Fruit fly (Drosophila melanogaster) whole organism, embryonic: ENCODE measurements around the gene CG2182.

Source experiments
- Adf1 ChIP-seq: fragments of 200-800 bp; sonication (Bioruptor generic); IDR thresholded peaks from 2 replicates; pipeline ENCODE4 v1.3.6; 2022; ENCODE audit warnings: missing biosample characterization, missing genetic modification characterization
- B-H2 ChIP-seq: fragments of 200-800 bp; sonication (Bioruptor generic); optimal IDR thresholded peaks from 2 replicates; lab custom pipeline; 2018; ENCODE audit warnings: missing biosample characterization, mild to moderate bottlenecking, missing genetic modification characterization
- CG10543 ChIP-seq: fragments of 200-800 bp; sonication (Bioruptor generic); optimal IDR thresholded peaks from 3 replicates; lab custom pipeline; 2017; ENCODE audit warnings: missing biosample characterization, mild to moderate bottlenecking, missing genetic modification characterization, moderate library complexity
- CG11093 ChIP-seq: fragments of 200-800 bp; sonication (Bioruptor generic); IDR thresholded peaks from 3 replicates; pipeline ENCODE4 v1.3.6; 2022; ENCODE audit warnings: missing biosample characterization, missing genetic modification characterization
- CG12236 ChIP-seq: fragments of 200-800 bp; sonication (Bioruptor generic); optimal IDR thresholded peaks from 2 replicates; lab custom pipeline; 2016; ENCODE audit warnings: missing biosample characterization, missing genetic modification characterization
- CG12391 ChIP-seq: fragments of 200-800 bp; sonication (Bioruptor generic); optimal IDR thresholded peaks from 3 replicates; lab custom pipeline; 2018; ENCODE audit warnings: missing biosample characterization, mild to moderate bottlenecking, missing genetic modification characterization, moderate library complexity
- CG16813 ChIP-seq: fragments of 200-800 bp; sonication (Bioruptor generic); IDR thresholded peaks from 3 replicates; pipeline ENCODE4 v1.3.6; 2022; ENCODE audit warnings: missing biosample characterization, missing genetic modification characterization; ENCODE audit not compliant: partially characterized antibody
- CG17186 ChIP-seq: fragments of 200-800 bp; sonication (Bioruptor generic); optimal IDR thresholded peaks from 3 replicates; lab custom pipeline; 2017; ENCODE audit warnings: missing biosample characterization, missing genetic modification reagents, missing genetic modification characterization
- CG18599 ChIP-seq: fragments of 200-800 bp; sonication (Bioruptor generic); optimal IDR thresholded peaks from 3 replicates; lab custom pipeline; 2017; ENCODE audit warnings: missing biosample characterization, missing genetic modification characterization, mild to moderate bottlenecking, moderate library complexity, missing genetic modification reagents
- CG18764 ChIP-seq: fragments of 200-800 bp; sonication (Bioruptor generic); optimal IDR thresholded peaks from 3 replicates; lab custom pipeline; 2016; ENCODE audit warnings: missing biosample characterization, missing genetic modification characterization
- CG3163 ChIP-seq: fragments of 200-800 bp; sonication (Bioruptor generic); optimal IDR thresholded peaks from 3 replicates; lab custom pipeline; 2016; ENCODE audit warnings: missing biosample characterization, missing genetic modification characterization
- CG34422 ChIP-seq: fragments of 200-800 bp; sonication (Bioruptor generic); IDR thresholded peaks from 3 replicates; pipeline ENCODE4 v1.3.6; 2022; ENCODE audit warnings: missing biosample characterization, missing genetic modification characterization
- CG3838 ChIP-seq: fragments of 200-800 bp; sonication (Bioruptor generic); optimal IDR thresholded peaks from 3 replicates; lab custom pipeline; 2016; ENCODE audit warnings: missing biosample characterization, missing genetic modification characterization
- CG4282 ChIP-seq: fragments of 200-800 bp; sonication (Bioruptor generic); optimal IDR thresholded peaks from 2 replicates; lab custom pipeline; 2016; ENCODE audit warnings: missing biosample characterization, missing genetic modification characterization
- CG4854 ChIP-seq: fragments of 200-800 bp; sonication (Bioruptor generic); optimal IDR thresholded peaks from 2 replicates; lab custom pipeline; 2016; ENCODE audit warnings: missing biosample characterization, missing genetic modification characterization, inconsistent platforms
- CG6272 ChIP-seq: fragments of 200-800 bp; sonication (Bioruptor generic); IDR thresholded peaks from 2 replicates; pipeline ENCODE4 v1.3.6; 2022; ENCODE audit warnings: missing biosample characterization, missing genetic modification characterization
- CG8281 ChIP-seq: fragments of 200-800 bp; sonication (Bioruptor generic); optimal IDR thresholded peaks from 2 replicates; lab custom pipeline; 2018; ENCODE audit warnings: missing biosample characterization, mild to moderate bottlenecking, missing genetic modification characterization, moderate library complexity
- CG9437 ChIP-seq: fragments of 200-800 bp; sonication (Bioruptor generic); optimal IDR thresholded peaks from 2 replicates; lab custom pipeline; 2018; ENCODE audit warnings: missing biosample characterization, mild to moderate bottlenecking, missing genetic modification characterization
- CG9727 ChIP-seq: fragments of 200-800 bp; sonication (Bioruptor generic); optimal IDR thresholded peaks from 3 replicates; lab custom pipeline; 2017; ENCODE audit warnings: missing biosample characterization, mild to moderate bottlenecking, missing genetic modification characterization
- CG9797 ChIP-seq: fragments of 200-800 bp; sonication (Bioruptor generic); optimal IDR thresholded peaks from 3 replicates; lab custom pipeline; 2018; ENCODE audit warnings: missing biosample characterization, mild to moderate bottlenecking, missing genetic modification characterization
- Doc2 ChIP-seq: fragments of 200-800 bp; sonication (Bioruptor generic); IDR thresholded peaks from 2 replicates; pipeline ENCODE4 v1.3.6; 2022; ENCODE audit warnings: missing biosample characterization, missing genetic modification characterization
- Ets65A ChIP-seq: fragments of 200-800 bp; sonication (Bioruptor generic); peaks from one replicate; lab custom pipeline; 2016; ENCODE audit warnings: missing biosample characterization, missing genetic modification characterization
- GATAe ChIP-seq: fragments of 200-800 bp; sonication (Bioruptor generic); conservative IDR thresholded peaks from 2 replicates; pipeline ENCODE4 v1.3.6; 2022; ENCODE audit warnings: missing biosample characterization, missing genetic modification characterization
- HHEX ChIP-seq: fragments of 200-800 bp; sonication (Bioruptor generic); optimal IDR thresholded peaks from 3 replicates; lab custom pipeline; 2017; ENCODE audit warnings: missing biosample characterization, mild to moderate bottlenecking, missing genetic modification characterization, missing genetic modification reagents
- Hey ChIP-seq: fragments of 200-800 bp; sonication (Bioruptor generic); optimal IDR thresholded peaks from 3 replicates; lab custom pipeline; 2018; ENCODE audit warnings: missing biosample characterization, mild to moderate bottlenecking, missing genetic modification characterization
- Kr ChIP-seq: fragments of 200-800 bp; sonication (Bioruptor generic); optimal IDR thresholded peaks from 2 replicates; lab custom pipeline; 2017; ENCODE audit warnings: missing biosample characterization, mild to moderate bottlenecking, missing genetic modification characterization
- MESR4 ChIP-seq: fragments of 200-800 bp; sonication (Bioruptor generic); optimal IDR thresholded peaks from 2 replicates; lab custom pipeline; 2018; ENCODE audit warnings: missing biosample characterization, mild to moderate bottlenecking, missing genetic modification characterization, moderate library complexity
- PHDP ChIP-seq: fragments of 200-800 bp; sonication (Bioruptor generic); optimal IDR thresholded peaks from 3 replicates; lab custom pipeline; 2018; ENCODE audit warnings: missing biosample characterization, mild to moderate bottlenecking, missing genetic modification characterization, moderate library complexity
- Rfx ChIP-seq: fragments of 200-800 bp; sonication (Bioruptor generic); IDR thresholded peaks from 2 replicates; pipeline ENCODE4 v1.3.6; 2022; ENCODE audit warnings: missing biosample characterization, missing genetic modification characterization
- Sin3A ChIP-seq: fragments of >200 bp; optimal IDR thresholded peaks from 2 replicates; lab custom pipeline; 2018
- Sox100B ChIP-seq: fragments of 200-800 bp; sonication (Bioruptor generic); optimal IDR thresholded peaks from 3 replicates; lab custom pipeline; 2018; ENCODE audit warnings: missing biosample characterization, mild to moderate bottlenecking, missing genetic modification characterization
- Sry-δ ChIP-seq: fragments of 200-800 bp; sonication (Bioruptor generic); optimal IDR thresholded peaks from 2 replicates; lab custom pipeline; 2016; ENCODE audit warnings: missing biosample characterization, missing genetic modification characterization
- amos ChIP-seq: fragments of 200-800 bp; sonication (Bioruptor generic); IDR thresholded peaks from 2 replicates; pipeline ENCODE4 v1.3.6; 2022; ENCODE audit warnings: missing biosample characterization, missing genetic modification characterization; ENCODE audit not compliant: partially characterized antibody
- cg ChIP-seq: fragments of 200-800 bp; sonication (Bioruptor generic); optimal IDR thresholded peaks from 3 replicates; lab custom pipeline; 2019; ENCODE audit warnings: missing biosample characterization, mild to moderate bottlenecking, missing genetic modification characterization, moderate library complexity
- dimm ChIP-seq: fragments of 200-800 bp; sonication (Bioruptor generic); IDR thresholded peaks from 2 replicates; pipeline ENCODE4 v1.3.6; 2022; ENCODE audit warnings: missing biosample characterization, missing genetic modification characterization
- ewg ChIP-seq: fragments of 200-800 bp; sonication (Bioruptor generic); optimal IDR thresholded peaks from 3 replicates; lab custom pipeline; 2017; ENCODE audit warnings: mild to moderate bottlenecking, missing biosample characterization, missing genetic modification reagents, missing genetic modification characterization
- gsb-n ChIP-seq: fragments of 200-800 bp; sonication (Bioruptor generic); optimal IDR thresholded peaks from 3 replicates; lab custom pipeline; 2018; ENCODE audit warnings: missing biosample characterization, mild to moderate bottlenecking, missing genetic modification characterization
- knrl ChIP-seq: fragments of 200-800 bp; sonication (Bioruptor generic); IDR thresholded peaks from 3 replicates; pipeline ENCODE4 v1.3.6; 2022; ENCODE audit warnings: missing biosample characterization, missing genetic modification characterization; ENCODE audit not compliant: partially characterized antibody
- lilli ChIP-seq: fragments of 200-800 bp; sonication (Bioruptor generic); optimal IDR thresholded peaks from 3 replicates; lab custom pipeline; 2016; ENCODE audit warnings: missing biosample characterization, missing genetic modification characterization
- nerfin-2 ChIP-seq: fragments of 200-800 bp; sonication (Bioruptor generic); IDR thresholded peaks from 2 replicates; pipeline ENCODE4 v1.3.6; 2022; ENCODE audit warnings: missing biosample characterization, missing genetic modification characterization; ENCODE audit not compliant: partially characterized antibody
- otp ChIP-seq: fragments of 200-800 bp; sonication (Bioruptor generic); IDR thresholded peaks from 3 replicates; pipeline ENCODE4, ENCODE4 v1.3.6; 2022; ENCODE audit warnings: missing biosample characterization, missing genetic modification characterization
- pros ChIP-seq: fragments of 200-800 bp; sonication (Bioruptor generic); optimal IDR thresholded peaks from 3 replicates; lab custom pipeline; 2019; ENCODE audit warnings: missing biosample characterization, mild to moderate bottlenecking, missing genetic modification characterization, moderate library complexity
- sisA ChIP-seq: fragments of 200-800 bp; sonication (Bioruptor generic); IDR thresholded peaks from 2 replicates; pipeline ENCODE4 v1.3.6; 2022; ENCODE audit warnings: missing biosample characterization, missing genetic modification characterization
- sna ChIP-seq: fragments of 200-800 bp; sonication (Bioruptor generic); IDR thresholded peaks from 2 replicates; pipeline ENCODE4 v1.3.6; 2022; ENCODE audit warnings: missing biosample characterization, missing genetic modification characterization; ENCODE audit not compliant: partially characterized antibody
- sug ChIP-seq: fragments of 200-800 bp; optimal IDR thresholded peaks from 2 replicates; lab custom pipeline; 2019; ENCODE audit warnings: missing biosample characterization, mild to moderate bottlenecking, missing genetic modification characterization, moderate library complexity
- tap ChIP-seq: fragments of 200-800 bp; optimal IDR thresholded peaks from 3 replicates; lab custom pipeline; 2019; ENCODE audit warnings: missing biosample characterization, mild to moderate bottlenecking, missing genetic modification characterization, moderate library complexity
- tgo ChIP-seq: fragments of 200-800 bp; sonication (Bioruptor generic); IDR thresholded peaks from 3 replicates; pipeline ENCODE4 v1.3.6; 2022; ENCODE audit warnings: missing biosample characterization, missing genetic modification characterization
- tll ChIP-seq, 2 experiments: fragments of 200-800 bp in 1 of 2; fragments of >200 bp in 1 of 2; sonication (Bioruptor generic) in 1 of 2; optimal IDR thresholded peaks; 2 replicates each; lab custom pipeline; 2017 to 2019; ENCODE audit warnings: missing biosample characterization in 2 of 2, missing genetic modification characterization in 2 of 2, mild to moderate bottlenecking in 1 of 2, moderate library complexity in 1 of 2
- vvl ChIP-seq: fragments of 200-800 bp; sonication (Bioruptor generic); IDR thresholded peaks from 2 replicates; pipeline ENCODE4 v1.3.6; 2022; ENCODE audit warnings: missing biosample characterization, missing genetic modification characterization

The CG2182 gene

dm6 chr3R:5658984-5659802 lies 519 bp downstream of the CG2182 start (continued):
- TF ChIP-seq sna (GFP tag; lab: Robert Waterston, UW): peak; percentile 40; the same call in 1 of the 2 replicates
- TF ChIP-seq CG3838 (GFP tag; lab: Kevin White, UChicago): no peak
- TF ChIP-seq Doc2: no peak
- TF ChIP-seq B-H2: no peak
- peak; percentile 40; the same call in 1 of the 2 replicates for TF ChIP-seq Adf1 (GFP tag; lab: Robert Waterston, UW)
- peak; percentile 20; the same call in 1 of the 3 replicates for TF ChIP-seq CG34422 (GFP tag; lab: Robert Waterston, UW)
- no peak for TF ChIP-seq Sox100B (GFP tag; lab: Kevin White, UChicago)
- TF ChIP-seq amos (GFP tag; lab: Robert Waterston, UW): peak; percentile 54
- no peak for TF ChIP-seq nerfin-2 (GFP tag; lab: Robert Waterston, UW)
- TF ChIP-seq Rfx (GFP tag; lab: Robert Waterston, UW): peak; percentile 26
- no peak for TF ChIP-seq dimm (GFP tag; lab: Robert Waterston, UW)
- TF ChIP-seq Kr (GFP tag; lab: Kevin White, UChicago): no peak
- no peak for TF ChIP-seq GATAe
- no peak for TF ChIP-seq CG17186 (GFP tag; lab: Kevin White, UChicago)
- TF ChIP-seq pros (GFP tag; lab: Kevin White, UChicago): no peak
- peak; percentile 31; the same call in 1 of the 2 replicates for TF ChIP-seq vvl (GFP tag; lab: Robert Waterston, UW)
- no peak for TF ChIP-seq CG8281 (tag; lab: Kevin White, UChicago)
- TF ChIP-seq tll (GFP tag; optimal IDR thresholded peaks at IDR 0.05; lab: Kevin White, UChicago): no peak
- no peak for TF ChIP-seq CG12391
- no peak for TF ChIP-seq tgo (GFP tag; lab: Robert Waterston, UW)
- no peak for TF ChIP-seq CG9727 (GFP tag; lab: Kevin White, UChicago)
- no peak for TF ChIP-seq Hey (tag; lab: Kevin White, UChicago)
- peak; percentile 0 for TF ChIP-seq lilli (GFP tag; lab: Kevin White, UChicago)
- TF ChIP-seq CG10543 (GFP tag; lab: Kevin White, UChicago): no peak
- TF ChIP-seq CG18764 (GFP tag; lab: Kevin White, UChicago): no peak
- TF ChIP-seq cg: peak; percentile 94
- no peak for TF ChIP-seq PHDP
- TF ChIP-seq Sin3A (lab: Kevin White, UChicago): no peak
- 0 out of 2 replicates have a peak, but pooled peaks have one; percentile 25 for TF ChIP-seq sisA (GFP tag; lab: Robert Waterston, UW)
- no peak for TF ChIP-seq CG9437 (GFP tag; lab: Kevin White, UChicago)
- no peak for TF ChIP-seq CG18599 (GFP tag; lab: Kevin White, UChicago)
- no peak for TF ChIP-seq CG6272
- TF ChIP-seq sug (tag; lab: Kevin White, UChicago): no peak
- peak; percentile 36; the same call in 2 of the 3 replicates for TF ChIP-seq knrl (GFP tag; lab: Robert Waterston, UW)
- peak; percentile 39; the same call in 1 of the 3 replicates for TF ChIP-seq CG16813
- no peak for TF ChIP-seq ewg
- TF ChIP-seq Ets65A (GFP tag; lab: Kevin White, UChicago): peak; percentile 81
- TF ChIP-seq CG11093 (GFP tag; lab: Robert Waterston, UW): no peak
- TF ChIP-seq CG4854: no peak
- no peak for TF ChIP-seq CG4282
- TF ChIP-seq otp (GFP tag; lab: Robert Waterston, UW): no peak
- no peak for TF ChIP-seq CG9797 (GFP tag; lab: Kevin White, UChicago)
- peak; percentile 84 for TF ChIP-seq MESR4 (GFP tag; lab: Kevin White, UChicago)
- no peak for TF ChIP-seq tap (tag; lab: Kevin White, UChicago)
- TF ChIP-seq gsb-n: no peak
- peak; percentile 78 for TF ChIP-seq Sry-δ (GFP tag; lab: Kevin White, UChicago)
- TF ChIP-seq HHEX (GFP tag; lab: Kevin White, UChicago): no peak
- no peak for TF ChIP-seq CG12236 (GFP tag; lab: Kevin White, UChicago)
- no peak for TF ChIP-seq CG3163 (GFP tag; lab: Kevin White, UChicago)
